Fruit fly (Drosophila melanogaster): ENCODE data around the gene CG14852.

Gene CG14852

DNA sequence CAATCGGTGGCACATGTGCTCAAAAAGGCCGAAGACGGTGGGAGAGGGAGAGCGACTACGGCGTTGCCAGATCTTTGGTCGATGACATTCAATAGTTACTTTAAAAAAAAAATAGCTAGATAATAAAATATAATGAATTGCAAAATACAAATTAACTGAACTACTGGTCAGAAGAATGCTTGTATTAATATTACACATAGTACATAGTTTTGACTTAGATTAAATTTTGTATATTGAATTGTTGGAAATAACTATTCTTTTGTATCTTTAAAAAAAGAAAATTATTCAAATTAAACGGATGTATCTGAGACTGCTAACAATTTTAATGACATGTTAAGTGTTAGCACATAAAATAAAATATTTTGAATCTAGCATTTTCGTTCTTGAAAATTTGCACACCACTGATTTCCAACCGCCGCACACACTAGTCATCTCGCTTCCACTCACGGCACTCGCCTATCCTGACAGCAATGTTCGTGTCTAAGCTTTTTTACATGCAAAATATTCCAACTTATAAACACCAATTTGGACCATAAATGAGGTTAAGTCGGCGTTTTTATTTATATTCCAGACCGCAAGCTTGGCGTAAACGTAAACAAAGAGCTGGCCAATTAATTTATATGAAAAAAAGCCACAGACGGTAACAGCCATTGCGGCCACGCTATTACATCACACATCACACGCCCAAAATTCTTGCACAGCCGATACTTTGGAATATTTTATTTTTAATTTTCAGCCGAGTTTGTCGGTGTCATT, 9.4 kb downstream of the CG14852 start (continued):
- TF ChIP-seq CG7271 (tag; optimal IDR thresholded peaks at IDR 0.05) = peak; percentile 6
- peak; percentile 46 for TF ChIP-seq CG11723 (GFP tag; optimal IDR thresholded peaks at IDR 0.05)
- TF ChIP-seq CG18599 (GFP tag; optimal IDR thresholded peaks at IDR 0.05) = peak; percentile 84
- TF ChIP-seq CG18764 (GFP tag; optimal IDR thresholded peaks at IDR 0.05) = peak; percentile 66
- TF ChIP-seq Sin3A (optimal IDR thresholded peaks at IDR 0.05) = peak; percentile 4
- peak; percentile 57 for TF ChIP-seq BEAF-32 (GFP tag; optimal IDR thresholded peaks at IDR 0.05)
- TF ChIP-seq CkIIα-i1 (GFP tag; IDR thresholded peaks at IDR 0.05) = no peak
- no peak for TF ChIP-seq HLH4C (GFP tag; IDR thresholded peaks at IDR 0.05; ENCODE audit: partially characterized antibody)
- 0 out of 2 replicates have a peak, but pooled peaks have one; percentile 31 for TF ChIP-seq danr (GFP tag; IDR thresholded peaks at IDR 0.05)
- TF ChIP-seq Lim3 (GFP tag; IDR thresholded peaks at IDR 0.05) = no peak
- TF ChIP-seq gem (tag; optimal IDR thresholded peaks at IDR 0.05) = peak; percentile 90
- TF ChIP-seq stwl (tag; optimal IDR thresholded peaks at IDR 0.05) = no peak
- TF ChIP-seq kah (GFP tag; optimal IDR thresholded peaks at IDR 0.05) = no peak
- TF ChIP-seq dm (GFP tag; optimal IDR thresholded peaks at IDR 0.05) = peak; percentile 32
- peak; percentile 62 for TF ChIP-seq Atf-2 (GFP tag; optimal IDR thresholded peaks at IDR 0.05)
- TF ChIP-seq ase (GFP tag; IDR thresholded peaks at IDR 0.05) = no peak
- no peak for TF ChIP-seq z (GFP tag; IDR thresholded peaks at IDR 0.05)
- TF ChIP-seq zen (tag; optimal IDR thresholded peaks at IDR 0.05) = peak; percentile 61
- TF ChIP-seq fd96Cb (tag; optimal IDR thresholded peaks at IDR 0.05) = peak; percentile 76
- no peak for TF ChIP-seq NC2α (GFP tag; optimal IDR thresholded peaks at IDR 0.05)
- TF ChIP-seq YL-1 (GFP tag; optimal IDR thresholded peaks at IDR 0.05) = peak; percentile 53
- peak; percentile 18 for TF ChIP-seq kni (GFP tag; optimal IDR thresholded peaks at IDR 0.05)
- peak; percentile 39 for TF ChIP-seq jumu (GFP tag; optimal IDR thresholded peaks at IDR 0.05)
- TF ChIP-seq repo (GFP tag; optimal IDR thresholded peaks at IDR 0.05) = no peak
- peak; percentile 86 for TF ChIP-seq CG9727 (GFP tag; optimal IDR thresholded peaks at IDR 0.05)
- peak; percentile 30 for TF ChIP-seq fu2 (GFP tag; optimal IDR thresholded peaks at IDR 0.05)
- peak; percentile 72 for TF ChIP-seq Atf6 (GFP tag; IDR thresholded peaks at IDR 0.05)
- TF ChIP-seq ro (GFP tag; IDR thresholded peaks at IDR 0.05) = no peak
- TF ChIP-seq disco-r (GFP tag; optimal IDR thresholded peaks at IDR 0.05) = peak; percentile 32
- TF ChIP-seq CG16779 (GFP tag; IDR thresholded peaks at IDR 0.05) = no peak
- TF ChIP-seq otp (GFP tag; IDR thresholded peaks at IDR 0.05) = 0 out of 3 replicates have a peak, but pooled peaks have one; percentile 17
- no peak for TF ChIP-seq bbx (GFP tag; IDR thresholded peaks at IDR 0.05; ENCODE audit: partially characterized antibody)
- 0 out of 2 replicates have a peak, but pooled peaks have one; percentile 25 for TF ChIP-seq CG14667 (GFP tag; IDR thresholded peaks at IDR 0.05)
- TF ChIP-seq tll (GFP tag; optimal IDR thresholded peaks at IDR 0.05) = peak in 1 of 2 experiments; percentile 12
- no peak for TF ChIP-seq Antp (GFP tag; optimal IDR thresholded peaks at IDR 0.05)
- no peak; the same call in 1 of the 2 replicates for TF ChIP-seq Rx (GFP tag; IDR thresholded peaks at IDR 0.05)
- no peak for TF ChIP-seq CG17912 (GFP tag; optimal IDR thresholded peaks at IDR 0.05)
- peak; percentile 60 for TF ChIP-seq CG13123 (GFP tag; optimal IDR thresholded peaks at IDR 0.05)
- TF ChIP-seq CG17829 (tag; optimal IDR thresholded peaks at IDR 0.05) = peak; percentile 69
- TF ChIP-seq Tbp (GFP tag; optimal IDR thresholded peaks at IDR 0.05) = no peak
- peak; percentile 61 for TF ChIP-seq trem (tag; optimal IDR thresholded peaks at IDR 0.05)
- TF ChIP-seq sim (GFP tag; IDR thresholded peaks at IDR 0.05) = no peak
- TF ChIP-seq tx (GFP tag; optimal IDR thresholded peaks at IDR 0.05) = no peak
- TF ChIP-seq en (GFP tag; optimal IDR thresholded peaks at IDR 0.05) = no peak
- peak; percentile 55 for TF ChIP-seq HHEX (GFP tag; optimal IDR thresholded peaks at IDR 0.05)
- peak; percentile 13 for TF ChIP-seq nom (GFP tag; optimal IDR thresholded peaks at IDR 0.05)
- no peak for TF ChIP-seq CG34224 (GFP tag; IDR thresholded peaks at IDR 0.05; ENCODE audit: partially characterized antibody)
- TF ChIP-seq oc (tag; optimal IDR thresholded peaks at IDR 0.05) = peak; percentile 37
- TF ChIP-seq emc (GFP tag; optimal IDR thresholded peaks at IDR 0.05) = no peak
- no peak for TF ChIP-seq C15 (GFP tag; IDR thresholded peaks at IDR 0.05)

All from whole organism, embryonic.